Fruit fly (Drosophila melanogaster): Measurements from ENCODE around the gene TrissinR.
A peak's percentile ranks its signal among the peaks of the same experiment; 100 is the strongest.

TrissinR gene

dm6 chr2L:5890556-5890955 lies 66.8 kb downstream of the TrissinR start:
- no peak for TF ChIP-seq CG5245 (GFP tag; optimal IDR thresholded peaks at IDR 0.05)
- TF ChIP-seq D (optimal IDR thresholded peaks at IDR 0.05) = peak; percentile 91
- no peak for TF ChIP-seq D (GFP tag; optimal IDR thresholded peaks at IDR 0.05)
- TF ChIP-seq zen (tag; optimal IDR thresholded peaks at IDR 0.05) = peak; percentile 69
- no peak for TF ChIP-seq bab2 (GFP tag; optimal IDR thresholded peaks at IDR 0.05)
- peak in 1 of 2 experiments; percentile 24 for TF ChIP-seq tll (GFP tag; optimal IDR thresholded peaks at IDR 0.05)

- no peak for TF ChIP-seq lab (GFP tag; optimal IDR thresholded peaks at IDR 0.05)
- TF ChIP-seq tx (GFP tag; optimal IDR thresholded peaks at IDR 0.05) = no peak
- TF ChIP-seq vfl (GFP tag; optimal IDR thresholded peaks at IDR 0.05) = no peak
- TF ChIP-seq CG10565 (GFP tag; optimal IDR thresholded peaks at IDR 0.05) = no peak
- TF ChIP-seq CG2678 (tag; optimal IDR thresholded peaks at IDR 0.05) = no peak
- TF ChIP-seq CkIIα-i1 (GFP tag; IDR thresholded peaks at IDR 0.05) = no peak
- no peak for TF ChIP-seq zfh1 (GFP tag; IDR thresholded peaks at IDR 0.05)
- no peak for TF ChIP-seq wdn (GFP tag; IDR thresholded peaks at IDR 0.05)
- TF ChIP-seq tin (GFP tag; optimal IDR thresholded peaks at IDR 0.05) = no peak
- no peak for TF ChIP-seq chn (GFP tag; optimal IDR thresholded peaks at IDR 0.05)
- no peak for TF ChIP-seq Elba2 (GFP tag; optimal IDR thresholded peaks at IDR 0.05)
- no peak for TF ChIP-seq slp2 (GFP tag; optimal IDR thresholded peaks at IDR 0.05)
- TF ChIP-seq HHEX (GFP tag; optimal IDR thresholded peaks at IDR 0.05) = no peak
- TF ChIP-seq CG5953 (GFP tag; IDR thresholded peaks at IDR 0.05) = no peak
- no peak for TF ChIP-seq cad (GFP tag; optimal IDR thresholded peaks at IDR 0.05)
- TF ChIP-seq CG7372 (GFP tag; IDR thresholded peaks at IDR 0.05) = no peak
- no peak for TF ChIP-seq Nf-YC (tag; optimal IDR thresholded peaks at IDR 0.05)
These were observed 69.0 kb downstream of the TrissinR start, which contains the start of gene Acp26Ab for dm6 chr2L:5892762-5893161. Acp26Ab (minus strand) TSS chr2L:5892862.

- TF ChIP-seq Oaz (GFP tag; IDR thresholded peaks at IDR 0.05) (no peak), CoRest (tag; optimal IDR thresholded peaks at IDR 0.05) (no peak), Abd-B (GFP tag; optimal IDR thresholded peaks at IDR 0.05) (no peak), aop (GFP tag; IDR thresholded peaks at IDR 0.05) (no peak), Xbp1 (GFP tag; optimal IDR thresholded peaks at IDR 0.05) (no peak), chn (GFP tag; optimal IDR thresholded peaks at IDR 0.05) (no peak), Pdp1 (GFP tag; optimal IDR thresholded peaks at IDR 0.05) (peak in 1 of 2 experiments; percentile 29)
These were observed 70.0 kb downstream of the TrissinR start, which contains the start of gene Acp26Aa for dm6 chr2L:5893796-5894195. Acp26Aa (minus strand) TSS chr2L:5893896.

- TF ChIP-seq CG12769 (tag; optimal IDR thresholded peaks at IDR 0.05) = no peak
- no peak for TF ChIP-seq sug (tag; optimal IDR thresholded peaks at IDR 0.05)
- no peak for TF ChIP-seq CG3281 (GFP tag; optimal IDR thresholded peaks at IDR 0.05)
- TF ChIP-seq Meics (GFP tag; optimal IDR thresholded peaks at IDR 0.05) = no peak
- TF ChIP-seq CG2129 (GFP tag; IDR thresholded peaks at IDR 0.05; ENCODE audit: partially characterized antibody) = no peak
- no peak for TF ChIP-seq gem (tag; optimal IDR thresholded peaks at IDR 0.05)
- TF ChIP-seq CG11085 (GFP tag; IDR thresholded peaks at IDR 0.05) = no peak
- no peak for TF ChIP-seq CG10209 (GFP tag; optimal IDR thresholded peaks at IDR 0.05)
- TF ChIP-seq CG17829 (tag; optimal IDR thresholded peaks at IDR 0.05) = no peak
- TF ChIP-seq CG4282 (GFP tag; optimal IDR thresholded peaks at IDR 0.05) = no peak
- no peak for TF ChIP-seq CG15073 (GFP tag; optimal IDR thresholded peaks at IDR 0.05)
- no peak for TF ChIP-seq CG18262 (tag; optimal IDR thresholded peaks at IDR 0.05)
- TF ChIP-seq CG30020 (tag; optimal IDR thresholded peaks at IDR 0.05) = no peak
- TF ChIP-seq Hr78 (GFP tag; optimal IDR thresholded peaks at IDR 0.05) = no peak
- TF ChIP-seq YL-1 (GFP tag; optimal IDR thresholded peaks at IDR 0.05) = no peak
- no peak for TF ChIP-seq dmrt99B (tag; optimal IDR thresholded peaks at IDR 0.05)
- TF ChIP-seq cad (GFP tag; optimal IDR thresholded peaks at IDR 0.05) = no peak
- TF ChIP-seq HmgD (GFP tag; optimal IDR thresholded peaks at IDR 0.05) = no peak
- TF ChIP-seq CG3995 (GFP tag; optimal IDR thresholded peaks at IDR 0.05) = no peak
- no peak for TF ChIP-seq CG9727 (GFP tag; optimal IDR thresholded peaks at IDR 0.05)
- no peak for TF ChIP-seq vfl (GFP tag; optimal IDR thresholded peaks at IDR 0.05)
These were observed 70.7 kb downstream of the TrissinR start for dm6 chr2L:5894533-5894932.
